Worm (Caenorhabditis elegans): ENCODE results near the gene Y54G11A.9.

DNA sequence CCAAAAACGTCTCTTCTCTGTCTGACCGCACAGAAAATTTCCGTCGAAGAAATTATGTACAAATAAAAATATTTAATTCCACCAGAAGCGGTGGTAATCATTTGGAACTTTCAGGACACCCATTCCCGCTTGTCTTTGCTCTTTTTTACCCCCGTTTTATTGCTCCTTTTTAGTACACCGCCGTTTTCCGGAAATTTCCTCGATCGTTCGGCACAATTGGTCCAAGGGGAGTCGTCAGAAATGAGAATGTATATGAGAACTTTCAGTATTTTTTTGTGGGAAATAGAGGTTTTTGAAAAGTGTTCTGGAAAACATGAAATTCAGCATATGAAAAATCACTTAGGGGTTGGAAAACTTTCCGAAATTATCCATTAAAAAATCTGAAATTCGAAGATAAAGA, 34.5 kb upstream of the Y54G11A.9 start:
- TF ChIP-seq unc-62 (GFP tag; optimal IDR thresholded peaks at IDR 0.05) (no peak), pha-4 (tag; optimal IDR thresholded peaks at IDR 0.05) (no peak)

Measured in whole organism, mixed stage, embryonic.